Worm (Caenorhabditis elegans) whole organism, midembryonic: ENCODE measurements around the gene C47E8.9.

ENCODE experiments used
- T22C8.4 ChIP-seq: fragments of 200-800 bp; sonication (Bioruptor generic); IDR thresholded peaks from 2 replicates; pipeline ENCODE4 v1.3.6; 2022; ENCODE audit warnings: missing genetic modification characterization, missing compliant biosample characterization
- cog-1 ChIP-seq: sonication (generic microtip); optimal IDR thresholded peaks from 2 replicates; lab custom pipeline; 2016; ENCODE audit warnings: missing genetic modification characterization, missing compliant biosample characterization
- flt-1 ChIP-seq: fragments of 200-800 bp; sonication (Bioruptor generic); IDR thresholded peaks from 2 replicates; pipeline ENCODE4 v1.3.6; 2022; ENCODE audit warnings: missing genetic modification characterization, missing compliant biosample characterization
- klf-2 ChIP-seq: fragments of 200-800 bp; sonication (Bioruptor generic); conservative IDR thresholded peaks from 2 replicates; pipeline ENCODE4 v1.3.6; 2022; ENCODE audit warnings: missing genetic modification reagents, missing genetic modification characterization, missing compliant biosample characterization
- med-1 ChIP-seq: sonication (generic microtip); optimal IDR thresholded peaks from 2 replicates; lab custom pipeline; 2017; ENCODE audit warnings: missing genetic modification characterization, mild to moderate bottlenecking, missing compliant biosample characterization, antibody characterized with exemption, missing genetic modification reagents; ENCODE audit not compliant: insufficient read depth
- ref-1 ChIP-seq: fragments of 200-800 bp; sonication (Bioruptor generic); conservative IDR thresholded peaks from 2 replicates; pipeline ENCODE4 v1.3.6; 2022; ENCODE audit warnings: missing genetic modification reagents, missing genetic modification characterization, missing compliant biosample characterization
- tab-1 ChIP-seq: fragments of 200-800 bp; sonication (Bioruptor generic); IDR thresholded peaks from 2 replicates; pipeline ENCODE4 v1.3.6; 2022; ENCODE audit warnings: missing genetic modification characterization, missing compliant biosample characterization
- ztf-23 ChIP-seq: fragments of 200-800 bp; sonication (Bioruptor generic); IDR thresholded peaks from 2 replicates; pipeline ENCODE4 v1.3.6; 2022; ENCODE audit warnings: missing genetic modification reagents, missing genetic modification characterization, missing compliant biosample characterization

DNA sequence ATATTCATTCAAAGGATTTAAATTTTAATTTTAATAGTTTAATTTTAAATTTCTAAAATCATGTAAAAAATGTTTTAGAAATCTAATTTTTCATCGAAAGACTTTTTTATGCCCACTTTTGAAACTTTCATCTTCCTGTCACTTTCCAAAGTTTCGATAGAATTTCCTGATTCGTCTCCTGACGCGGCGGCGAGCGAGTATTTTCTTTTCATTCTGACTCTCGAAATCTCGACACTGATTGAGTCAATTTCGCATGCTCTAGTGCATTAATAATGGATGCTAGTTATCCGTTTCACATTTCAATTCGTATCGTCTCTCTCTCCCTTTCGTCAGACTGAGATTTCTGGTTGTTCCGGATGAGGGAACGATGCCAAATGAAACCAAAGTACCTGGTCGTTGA is 14.3 kb upstream of the C47E8.9 start:
- TF ChIP-seq tab-1 (GFP tag; lab: Robert Waterston, UW) (no peak), flt-1 (GFP tag; lab: Robert Waterston, UW) (no peak), cog-1 (tag; lab: Kevin White, UChicago) (no peak), ref-1 (GFP tag; lab: Robert Waterston, UW) (no peak), ztf-23 (GFP tag; lab: Robert Waterston, UW) (no peak), klf-2 (no peak), T22C8.4 (GFP tag; lab: Robert Waterston, UW) (no peak), med-1 (GFP tag; lab: Kevin White, UChicago) (no peak)
